Worm (Caenorhabditis elegans) whole organism, L4 larva: ENCODE results near the gene F08G2.7.

Experiments used
- D1046.2 ChIP-seq: fragments of 200-800 bp; sonication (Bioruptor generic); IDR thresholded peaks from 2 replicates; pipeline ENCODE4 v1.3.6; 2022; ENCODE audit warnings: missing genetic modification characterization, missing compliant biosample characterization
- R02D3.7 ChIP-seq: fragments of 150-350 bp; sonication (generic microtip); optimal IDR thresholded peaks from 3 replicates; lab custom pipeline; 2014; ENCODE audit warnings: missing biosample characterization, missing genetic modification characterization
- T20F7.1 ChIP-seq: fragments of 200-800 bp; sonication (Bioruptor generic); optimal IDR thresholded peaks from 2 replicates; lab custom pipeline; 2018; ENCODE audit warnings: mild to moderate bottlenecking, missing genetic modification characterization, missing compliant biosample characterization
- T26A8.4 ChIP-seq: fragments of 200-800 bp; sonication (Bioruptor generic); IDR thresholded peaks from 2 replicates; pipeline ENCODE4 v1.3.6; 2022; ENCODE audit warnings: missing genetic modification characterization, missing compliant biosample characterization
- Y105C5A.15 ChIP-seq: fragments of 200-800 bp; sonication (Bioruptor generic); IDR thresholded peaks from 2 replicates; pipeline ENCODE4 v1.3.6; 2022; ENCODE audit warnings: missing genetic modification characterization, missing compliant biosample characterization
- Y48G9A.11 ChIP-seq: fragments of 200-800 bp; sonication (Bioruptor generic); IDR thresholded peaks from 2 replicates; pipeline ENCODE4 v1.3.6; 2022; ENCODE audit warnings: missing genetic modification reagents, missing genetic modification characterization, missing compliant biosample characterization
- ZK337.2 ChIP-seq: fragments of 200-800 bp; sonication (Bioruptor generic); IDR thresholded peaks from 2 replicates; pipeline ENCODE4 v1.3.6; 2022; ENCODE audit warnings: missing genetic modification reagents, missing genetic modification characterization, missing compliant biosample characterization
- aha-1 ChIP-seq: fragments of 150-350 bp; peaks from one replicate; lab custom pipeline; 2014; ENCODE audit warnings: missing biosample characterization, missing genetic modification characterization
- arid-1 ChIP-seq: fragments of 200-800 bp; sonication (Bioruptor generic); conservative IDR thresholded peaks from 2 replicates; pipeline ENCODE4 v1.3.6; 2022; ENCODE audit warnings: missing genetic modification reagents, missing genetic modification characterization, missing compliant biosample characterization
- attf-4 ChIP-seq: sonication (generic microtip); optimal IDR thresholded peaks from 3 replicates; lab custom pipeline; 2017; ENCODE audit warnings: missing biosample characterization, missing genetic modification characterization
- ceh-32 ChIP-seq: sonication (generic microtip); optimal IDR thresholded peaks from 2 replicates; lab custom pipeline; 2016; ENCODE audit warnings: mild to moderate bottlenecking, missing genetic modification characterization, missing compliant biosample characterization; ENCODE audit not compliant: poor library complexity
- ceh-62 ChIP-seq: sonication (generic microtip); optimal IDR thresholded peaks from 2 replicates; lab custom pipeline; 2017; ENCODE audit warnings: missing biosample characterization, missing genetic modification characterization
- ces-1 ChIP-seq: fragments of 150-350 bp; sonication (generic microtip); optimal IDR thresholded peaks from 4 replicates; lab custom pipeline; 2014; ENCODE audit warnings: missing biosample characterization, missing genetic modification reagents, missing genetic modification characterization
- cey-2 ChIP-seq: sonication (generic microtip); optimal IDR thresholded peaks from 3 replicates; lab custom pipeline; 2017; ENCODE audit warnings: missing genetic modification characterization, mild to moderate bottlenecking, missing compliant biosample characterization, antibody characterized with exemption, borderline replicate concordance; ENCODE audit not compliant: insufficient read depth
- ctbp-1 ChIP-seq: fragments of 200-800 bp; sonication (Bioruptor generic); IDR thresholded peaks from 2 replicates; pipeline ENCODE4 v1.3.6; 2022; ENCODE audit warnings: missing genetic modification reagents, missing genetic modification characterization, missing compliant biosample characterization
- daf-16 ChIP-seq, 3 experiments: sonication (generic microtip); optimal IDR thresholded peaks; 2 replicates each; lab custom pipeline; 2016 to 2017; ENCODE audit warnings: missing genetic modification characterization in 3 of 3, missing genetic modification reagents in 3 of 3, mild to moderate bottlenecking in 2 of 3, missing compliant biosample characterization in 2 of 3, missing biosample characterization in 1 of 3, moderate library complexity in 1 of 3
- daf-8 ChIP-seq: fragments of 200-800 bp; sonication (Bioruptor generic); IDR thresholded peaks from 2 replicates; pipeline ENCODE4 v1.3.6; 2022; ENCODE audit warnings: missing genetic modification characterization, missing compliant biosample characterization
- dmd-9 ChIP-seq: fragments of 200-800 bp; sonication (Bioruptor generic); IDR thresholded peaks from 2 replicates; pipeline ENCODE4 v1.3.6; 2022; ENCODE audit warnings: missing genetic modification reagents, missing genetic modification characterization, missing compliant biosample characterization
- dve-1 ChIP-seq: sonication (generic microtip); optimal IDR thresholded peaks from 2 replicates; lab custom pipeline; 2017; ENCODE audit warnings: antibody characterized with exemption, mild to moderate bottlenecking, missing genetic modification characterization, missing compliant biosample characterization; ENCODE audit not compliant: insufficient read depth
- fkh-10 ChIP-seq: fragments of 150-350 bp; optimal IDR thresholded peaks from 2 replicates; lab custom pipeline; 2014; ENCODE audit warnings: missing biosample characterization, missing genetic modification reagents, missing genetic modification characterization
- fos-1 ChIP-seq: fragments of 150-350 bp; optimal IDR thresholded peaks from 2 replicates; lab custom pipeline; 2014; ENCODE audit warnings: missing biosample characterization, missing genetic modification characterization
- hif-1 ChIP-seq, 2 experiments: sonication (generic microtip); optimal IDR thresholded peaks; 2 replicates each; lab custom pipeline; 2016 to 2017; ENCODE audit warnings: missing compliant biosample characterization in 2 of 2, missing genetic modification characterization in 2 of 2, missing genetic modification reagents in 2 of 2, missing genotype in 2 of 2, mild to moderate bottlenecking in 1 of 2
- hlh-30 ChIP-seq: sonication (generic microtip); optimal IDR thresholded peaks from 2 replicates; lab custom pipeline; 2017; ENCODE audit warnings: antibody characterized with exemption, mild to moderate bottlenecking, missing genetic modification characterization, missing compliant biosample characterization; ENCODE audit not compliant: insufficient read depth
- hmg-1.1 ChIP-seq: fragments of 200-800 bp; sonication (Bioruptor generic); IDR thresholded peaks from 2 replicates; pipeline ENCODE4 v1.3.6; 2022; ENCODE audit warnings: missing genetic modification reagents, missing genetic modification characterization, missing compliant biosample characterization
- lin-1 ChIP-seq: fragments of 200-800 bp; sonication (Bioruptor generic); IDR thresholded peaks from 2 replicates; pipeline ENCODE4 v1.3.6; 2022; ENCODE audit warnings: missing genetic modification reagents, missing genetic modification characterization, missing compliant biosample characterization
- lin-13 ChIP-seq: fragments of 150-350 bp; optimal IDR thresholded peaks from 2 replicates; lab custom pipeline; 2014; ENCODE audit warnings: missing biosample characterization, missing genetic modification reagents, missing genetic modification characterization
- lin-15B ChIP-seq: fragments of 150-350 bp; sonication (generic microtip); optimal IDR thresholded peaks from 3 replicates; lab custom pipeline; 2014; ENCODE audit warnings: missing biosample characterization, missing genetic modification characterization
- lir-3 ChIP-seq: sonication (generic microtip); optimal IDR thresholded peaks from 2 replicates; lab custom pipeline; 2016; ENCODE audit warnings: mild to moderate bottlenecking, missing genetic modification characterization, missing compliant biosample characterization
- lsy-2 ChIP-seq, 2 experiments: fragments of 150-350 bp in 1 of 2; sonication (generic microtip) in 1 of 2; optimal IDR thresholded peaks; 2 replicates each; lab custom pipeline; 2014 to 2017; ENCODE audit warnings: missing biosample characterization in 2 of 2, missing genetic modification characterization in 2 of 2
- mdl-1 ChIP-seq, 2 experiments: fragments of 150-350 bp in 1 of 2; sonication (generic microtip) in 1 of 2; optimal IDR thresholded peaks; 2 replicates each; lab custom pipeline; 2014 to 2017; ENCODE audit warnings: missing biosample characterization in 2 of 2, missing genetic modification characterization in 2 of 2
- mdt-29 ChIP-seq: fragments of 200-800 bp; sonication (Bioruptor generic); IDR thresholded peaks from 2 replicates; pipeline ENCODE4 v1.3.6; 2022; ENCODE audit warnings: missing genetic modification reagents, missing genetic modification characterization, missing compliant biosample characterization
- mxl-3 ChIP-seq: fragments of 200-800 bp; sonication (Bioruptor generic); optimal IDR thresholded peaks from 2 replicates; lab custom pipeline; 2018; ENCODE audit warnings: mild to moderate bottlenecking, missing genetic modification characterization, missing compliant biosample characterization
- nhr-10 ChIP-seq: fragments of 150-350 bp; optimal IDR thresholded peaks from 2 replicates; lab custom pipeline; 2014; ENCODE audit warnings: missing biosample characterization, missing genetic modification characterization
- nhr-11 ChIP-seq: fragments of 150-350 bp; optimal IDR thresholded peaks from 2 replicates; lab custom pipeline; 2014; ENCODE audit warnings: missing biosample characterization, missing genetic modification characterization
- nhr-111 ChIP-seq: fragments of 200-800 bp; sonication (Bioruptor generic); optimal IDR thresholded peaks from 2 replicates; lab custom pipeline; 2018; ENCODE audit warnings: mild to moderate bottlenecking, missing genetic modification characterization, missing compliant biosample characterization
- nhr-28 ChIP-seq: fragments of 150-350 bp; optimal IDR thresholded peaks from 2 replicates; lab custom pipeline; 2014; ENCODE audit warnings: missing biosample characterization, missing genetic modification characterization
- nhr-41 ChIP-seq: fragments of 200-800 bp; sonication (Bioruptor generic); IDR thresholded peaks from 2 replicates; pipeline ENCODE4 v1.3.6; 2022; ENCODE audit warnings: missing genetic modification reagents, missing genetic modification characterization, missing compliant biosample characterization
- nhr-6 ChIP-seq: fragments of 150-350 bp; optimal IDR thresholded peaks from 2 replicates; lab custom pipeline; 2014; ENCODE audit warnings: missing biosample characterization, missing genetic modification characterization
- nhr-77 ChIP-seq: fragments of 150-350 bp; optimal IDR thresholded peaks from 2 replicates; lab custom pipeline; 2014; ENCODE audit warnings: missing biosample characterization, missing genetic modification characterization
- pha-4 ChIP-seq, 2 experiments: fragments of 150-350 bp in 1 of 2; fragments of 200-800 bp in 1 of 2; sonication (Bioruptor generic) in 1 of 2; IDR thresholded peaks in 1 of 2; optimal IDR thresholded peaks in 1 of 2; 2 replicates each; pipeline versions ENCODE4 v1.3.6 to Lab custom; 2014 to 2022; ENCODE audit warnings: missing genetic modification characterization in 2 of 2, missing genetic modification reagents in 2 of 2, missing biosample characterization in 1 of 2, missing compliant biosample characterization in 1 of 2
- pqm-1 ChIP-seq: sonication (generic microtip); optimal IDR thresholded peaks from 2 replicates; lab custom pipeline; 2017; ENCODE audit warnings: missing biosample characterization, missing genetic modification characterization
- rbr-2 ChIP-seq: sonication (generic microtip); optimal IDR thresholded peaks from 2 replicates; lab custom pipeline; 2016; ENCODE audit warnings: missing genotype, missing genetic modification characterization, missing compliant biosample characterization
- sdz-12 ChIP-seq: fragments of 200-800 bp; sonication (Bioruptor generic); optimal IDR thresholded peaks from 2 replicates; lab custom pipeline; 2018; ENCODE audit warnings: mild to moderate bottlenecking, missing genetic modification characterization, missing compliant biosample characterization
- snpc-4 ChIP-seq: fragments of 150-350 bp; optimal IDR thresholded peaks from 2 replicates; lab custom pipeline; 2014; ENCODE audit warnings: missing biosample characterization, missing genetic modification characterization
- spr-1 ChIP-seq: sonication (generic microtip); optimal IDR thresholded peaks from 2 replicates; lab custom pipeline; 2016; ENCODE audit warnings: mild to moderate bottlenecking, missing genetic modification characterization, missing compliant biosample characterization
- tag-97 ChIP-seq: fragments of 200-800 bp; sonication (Bioruptor generic); IDR thresholded peaks from 2 replicates; pipeline ENCODE4 v1.3.6; 2022; ENCODE audit warnings: missing genetic modification characterization, missing compliant biosample characterization
- tra-1 ChIP-seq: fragments of 200-800 bp; sonication (Bioruptor generic); IDR thresholded peaks from 2 replicates; pipeline ENCODE4 v1.3.6; 2022; ENCODE audit warnings: missing genetic modification reagents, missing genetic modification characterization, missing compliant biosample characterization
- unc-130 ChIP-seq: sonication (generic microtip); optimal IDR thresholded peaks from 2 replicates; lab custom pipeline; 2016; ENCODE audit warnings: missing genetic modification reagents, missing genetic modification characterization, missing compliant biosample characterization
- unc-39 ChIP-seq: sonication (generic microtip); optimal IDR thresholded peaks from 2 replicates; lab custom pipeline; 2017; ENCODE audit warnings: missing biosample characterization, missing genetic modification characterization
- zfp-3 ChIP-seq: fragments of 200-800 bp; sonication (Bioruptor generic); conservative IDR thresholded peaks from 2 replicates; pipeline ENCODE4 v1.3.6; 2022; ENCODE audit warnings: missing genetic modification reagents, missing genetic modification characterization, missing compliant biosample characterization
- ztf-7 ChIP-seq: fragments of 150-350 bp; optimal IDR thresholded peaks from 2 replicates; lab custom pipeline; 2014; ENCODE audit warnings: missing biosample characterization, missing genetic modification characterization

Gene F08G2.7

DNA sequence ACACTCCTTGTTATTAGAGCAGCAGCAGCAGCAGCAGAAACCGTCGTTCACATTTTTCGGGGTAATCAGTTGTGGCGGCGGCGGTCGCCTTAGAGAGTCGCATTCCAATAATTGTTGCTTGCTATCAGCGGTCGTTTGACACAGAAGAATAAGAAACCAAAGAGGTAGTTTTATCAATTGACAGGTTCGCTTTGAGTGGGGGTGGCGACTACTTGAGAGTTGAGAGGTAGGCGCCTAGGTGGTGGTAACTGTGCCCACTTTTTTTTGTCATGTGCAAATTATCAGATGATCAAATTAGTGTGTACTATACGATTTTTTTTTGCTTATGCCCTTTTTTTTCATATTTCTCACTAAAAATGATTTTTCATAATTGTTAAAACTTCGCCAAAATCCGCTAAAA lies 27.0 kb downstream of the F08G2.7 start (continued):
- TF ChIP-seq dmd-9 (GFP tag; lab: Robert Waterston, UW) (no peak), ztf-7 (tag; lab: Kevin White, UChicago) (no peak), nhr-6 (no peak), zfp-3 (GFP tag; lab: Robert Waterston, UW) (no peak), mdl-1 (tag; optimal IDR thresholded peaks at IDR 0.05; lab: Kevin White, UChicago) (no peak), R02D3.7 (tag; lab: Kevin White, UChicago) (no peak), nhr-41 (GFP tag; lab: Robert Waterston, UW) (no peak), cey-2 (tag; lab: Kevin White, UChicago) (no peak), lin-1 (GFP tag; lab: Robert Waterston, UW) (0 out of 2 replicates have a peak, but pooled peaks have one; percentile 17), hlh-30 (tag; lab: Kevin White, UChicago) (peak; percentile 26), unc-39 (no peak), daf-16 (GFP tag; optimal IDR thresholded peaks at IDR 0.05; lab: Kevin White, UChicago) (no peak), daf-16 (tag; optimal IDR thresholded peaks at IDR 0.05; lab: Kevin White, UChicago) (peak; percentile 37), unc-130 (no peak), fos-1 (tag; lab: Kevin White, UChicago) (no peak), nhr-28 (tag; lab: Kevin White, UChicago) (peak; percentile 76), Y48G9A.11 (GFP tag; lab: Robert Waterston, UW) (no peak), T20F7.1 (GFP tag; lab: Kevin White, UChicago) (no peak), ceh-62 (tag; lab: Kevin White, UChicago) (no peak), daf-8 (GFP tag; lab: Robert Waterston, UW) (no peak), dve-1 (tag; lab: Kevin White, UChicago) (peak; percentile 56), mxl-3 (GFP tag; lab: Kevin White, UChicago) (no peak), lin-13 (GFP tag; lab: Kevin White, UChicago) (no peak), tra-1 (no peak), attf-4 (tag; lab: Kevin White, UChicago) (no peak), aha-1 (peak; percentile 97), snpc-4 (no peak), hif-1 (tag; optimal IDR thresholded peaks at IDR 0.05; lab: Kevin White, UChicago) (no peak), ceh-32 (tag; lab: Kevin White, UChicago) (no peak), lir-3 (tag; lab: Kevin White, UChicago) (no peak), pqm-1 (tag; lab: Kevin White, UChicago) (peak; percentile 90), sdz-12 (GFP tag; lab: Kevin White, UChicago) (no peak), D1046.2 (GFP tag; lab: Robert Waterston, UW) (no peak), rbr-2 (tag; lab: Kevin White, UChicago) (no peak), nhr-11 (tag; lab: Kevin White, UChicago) (no peak), tag-97 (GFP tag; lab: Robert Waterston, UW) (no peak), arid-1 (GFP tag; lab: Robert Waterston, UW) (no peak), pha-4 (GFP tag; IDR thresholded peaks at IDR 0.05; lab: Robert Waterston, UW) (0 out of 2 replicates have a peak, but pooled peaks have one; percentile 20), pha-4 (tag; optimal IDR thresholded peaks at IDR 0.05; lab: Kevin White, UChicago) (no peak), mdt-29 (no peak), ctbp-1 (GFP tag; lab: Robert Waterston, UW) (no peak), ZK337.2 (GFP tag; lab: Robert Waterston, UW) (no peak), spr-1 (tag; lab: Kevin White, UChicago) (no peak), nhr-10 (no peak), T26A8.4 (GFP tag; lab: Robert Waterston, UW) (no peak), lin-15B (no peak), fkh-10 (GFP tag; lab: Kevin White, UChicago) (no peak), ces-1 (GFP tag; lab: Kevin White, UChicago) (no peak), hmg-1.1 (GFP tag; lab: Robert Waterston, UW) (no peak), nhr-111 (GFP tag; lab: Kevin White, UChicago) (no peak), Y105C5A.15 (GFP tag; lab: Robert Waterston, UW) (no peak), nhr-77 (peak; percentile 82), lsy-2 (tag; optimal IDR thresholded peaks at IDR 0.05; lab: Kevin White, UChicago) (no peak)
